Worm (Caenorhabditis elegans): ENCODE data around the gene josd-1.
"Not testable (repeated sequence)": the region's sequence is repeated elsewhere in the genome, so short reads cannot be mapped to it uniquely, and the experiment has no call there.

Gene josd-1

DNA sequence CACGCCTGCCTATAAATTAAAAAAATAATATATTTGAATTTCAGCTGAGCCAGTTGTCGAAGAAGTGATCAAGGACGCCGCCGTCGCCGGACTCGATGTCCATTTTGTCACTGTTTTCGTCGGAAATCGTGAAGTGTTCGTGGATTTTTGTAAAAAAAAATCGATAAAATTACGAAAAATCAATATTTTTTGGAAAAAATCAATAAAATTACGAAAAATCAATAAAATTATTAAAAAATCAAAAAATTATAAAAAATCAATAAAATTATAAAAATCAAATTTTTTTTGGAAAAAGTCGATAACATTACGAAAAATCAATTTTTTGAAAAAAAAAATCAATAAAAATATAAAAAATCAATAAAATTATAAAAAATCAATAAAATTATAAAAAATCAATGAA, 1.4 kb upstream of the josd-1 start:
- TF ChIP-seq nhr-179 (tag; optimal IDR thresholded peaks at IDR 0.05) = no peak
- no peak for TF ChIP-seq mes-4 (tag; optimal IDR thresholded peaks at IDR 0.05)
- no peak for TF ChIP-seq ceh-27 (GFP tag; optimal IDR thresholded peaks at IDR 0.05)
- TF ChIP-seq him-1 (tag; optimal IDR thresholded peaks at IDR 0.05) = no peak
- no peak for TF ChIP-seq dpff-1 (tag; optimal IDR thresholded peaks at IDR 0.05)
- no peak for TF ChIP-seq chd-7 (tag; optimal IDR thresholded peaks at IDR 0.05)
- no peak for TF ChIP-seq Y67H2A.10 (GFP tag; conservative IDR thresholded peaks at IDR 0.05)
- TF ChIP-seq cebp-1 (GFP tag; IDR thresholded peaks at IDR 0.05) = no peak
- no peak for TF ChIP-seq cebp-1 (tag; optimal IDR thresholded peaks at IDR 0.05)
- no peak for TF ChIP-seq madf-3 (GFP tag; IDR thresholded peaks at IDR 0.05)
- TF ChIP-seq ZK185.1 (tag; optimal IDR thresholded peaks at IDR 0.05; ENCODE audit: poor library complexity, severe bottlenecking) = no peak
- TF ChIP-seq C17E4.6 (GFP tag; IDR thresholded peaks at IDR 0.05) = no peak
- no peak for TF ChIP-seq tbp1 (GFP tag; optimal IDR thresholded peaks at IDR 0.05)
- TF ChIP-seq athp-1 (tag; optimal IDR thresholded peaks at IDR 0.05) = no peak
- TF ChIP-seq zim-3 (tag; optimal IDR thresholded peaks at IDR 0.05) = no peak

DNA sequence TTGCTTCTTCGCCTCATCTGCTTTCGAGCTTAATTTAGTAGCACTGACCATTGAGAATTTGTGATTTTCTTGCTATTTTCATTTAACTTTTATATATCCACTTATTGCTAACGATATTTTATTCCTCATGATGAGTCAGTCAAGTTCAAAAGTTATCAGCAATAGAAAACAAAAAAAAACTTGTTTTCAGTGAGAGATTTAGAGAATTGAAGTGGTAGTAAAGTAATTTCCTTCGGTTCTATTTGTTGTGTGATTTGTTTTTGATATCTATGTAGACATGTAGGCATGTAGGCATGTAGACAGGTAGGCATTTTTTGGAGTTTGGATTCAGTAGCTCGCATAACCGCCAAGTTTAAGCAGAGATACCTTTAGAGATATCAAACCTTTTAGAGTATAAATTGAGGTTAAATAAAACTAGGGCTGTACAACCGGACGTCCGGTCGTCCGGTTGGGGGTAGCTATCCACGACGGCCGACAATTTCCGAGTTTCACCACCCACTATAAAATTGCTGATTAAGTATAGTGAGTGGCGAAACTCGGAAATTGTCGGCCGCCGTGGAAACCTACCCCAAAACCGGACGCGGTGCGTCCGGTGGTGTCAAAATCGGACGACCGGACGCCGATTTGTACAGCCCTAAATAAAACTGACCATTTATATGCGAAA, 4.6 kb downstream of the josd-1 start, which contains the start of gene Y71H2AR.2:
TSS of gene Y71H2AR.2 (minus strand) at position 51 of the 664 bp plus-strand sequence.
- no peak for TF ChIP-seq snpc-4 (GFP tag; optimal IDR thresholded peaks at IDR 0.05)
- TF ChIP-seq snpc-4 (tag; optimal IDR thresholded peaks at IDR 0.05) = peak in 2 of 4 experiments; percentile 60 to 81
- no peak for TF ChIP-seq xnd-1 (tag; optimal IDR thresholded peaks at IDR 0.05)

DNA sequence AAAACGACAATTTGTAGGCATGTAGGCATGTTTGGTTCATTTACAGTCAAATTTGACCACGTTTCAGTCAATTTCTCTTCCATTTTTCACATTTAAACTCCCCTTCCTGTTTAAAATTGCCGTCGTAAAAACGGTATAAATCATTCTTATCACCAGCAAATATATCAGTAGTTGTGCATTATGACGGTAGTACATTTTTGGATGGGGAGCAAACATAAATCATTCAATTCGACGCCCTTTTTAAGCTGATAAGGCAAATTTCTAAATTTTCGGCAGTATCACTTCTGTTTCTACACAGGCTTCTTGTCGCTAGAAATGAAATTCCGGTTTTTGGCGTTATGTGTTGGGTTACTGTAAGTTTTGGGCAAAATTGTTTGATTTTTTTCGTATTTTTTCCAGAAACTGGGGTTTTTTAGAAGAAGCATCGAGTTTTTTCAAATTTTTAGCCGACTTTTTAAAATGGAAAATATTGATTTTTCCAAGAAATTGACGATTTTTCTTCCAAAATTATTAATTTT, 5.5 kb downstream of the josd-1 start, which contains the start of gene H34I24.2:
TSS of gene H34I24.2 (plus strand) at position 189 of the 518 bp plus-strand sequence.
- TF ChIP-seq nhr-80 (tag; optimal IDR thresholded peaks at IDR 0.05) (peak; percentile 55), ets-4 (GFP tag; optimal IDR thresholded peaks at IDR 0.05) (peak; percentile 1), F39B2.1 (GFP tag; IDR thresholded peaks at IDR 0.05) (no peak)

DNA sequence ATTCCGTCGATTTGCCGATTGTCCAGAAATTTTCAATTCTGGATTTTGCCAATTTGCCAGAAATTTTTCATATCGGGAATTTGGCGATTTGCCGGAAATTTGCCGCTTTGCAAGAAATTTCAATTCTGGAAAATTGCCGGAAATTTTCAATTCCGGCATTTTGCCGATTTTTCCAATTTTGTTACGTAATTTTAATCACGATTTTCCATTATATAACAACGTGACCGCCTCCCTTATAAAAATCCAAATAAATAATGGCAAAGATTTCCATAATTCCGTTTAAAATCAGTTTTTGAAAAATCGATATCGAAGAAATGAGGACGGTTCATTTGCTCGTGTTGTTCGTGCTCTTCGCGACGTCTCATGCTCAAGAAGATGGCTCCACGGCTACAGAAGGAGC, 10.3 kb downstream of the josd-1 start, which contains the start of gene H34I24.1:
TSS of gene H34I24.1 (plus strand) at position 301 of the 400 bp plus-strand sequence.
- not testable (repeated sequence) for TF ChIP-seq F57A8.1 (GFP tag; optimal IDR thresholded peaks at IDR 0.05); tbp1 (GFP tag; optimal IDR thresholded peaks at IDR 0.05); attf-3 (GFP tag; conservative IDR thresholded peaks at IDR 0.05)

DNA sequence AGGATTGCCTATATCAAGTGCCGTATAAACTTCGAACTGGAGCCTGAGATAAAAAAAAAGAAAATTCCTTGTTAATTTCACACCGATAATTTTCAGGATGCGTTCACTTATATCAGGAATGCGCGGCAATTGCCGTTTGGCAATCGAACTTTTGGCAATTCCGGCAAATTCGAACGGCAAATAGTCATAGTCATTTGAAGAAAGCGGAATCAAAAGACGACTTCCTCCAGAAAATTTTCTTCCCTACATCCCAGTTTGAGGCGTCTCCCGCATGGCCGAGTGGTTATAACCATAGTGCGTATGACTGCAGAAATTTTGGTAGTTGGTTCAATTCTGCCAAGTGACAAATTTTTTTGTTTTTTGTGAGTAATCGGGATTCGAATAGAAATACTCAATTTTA, 19.5 kb downstream of the josd-1 start, which contains the start of gene F56F11.4:
TSS of gene F56F11.4 (plus strand) at position 301 of the 400 bp plus-strand sequence.
- TF ChIP-seq rec-8 (tag; optimal IDR thresholded peaks at IDR 0.05) (no peak), nfyb-1 (GFP tag; IDR thresholded peaks at IDR 0.05) (no peak), hlh-26 (GFP tag; conservative IDR thresholded peaks at IDR 0.05) (no peak), mes-4 (tag; optimal IDR thresholded peaks at IDR 0.05) (no peak), rpc-1 (optimal IDR thresholded peaks at IDR 0.05) (no peak), rpc-1 (tag; optimal IDR thresholded peaks at IDR 0.05) (peak; percentile 14), ceh-100 (GFP tag; IDR thresholded peaks at IDR 0.05) (no peak), lin-54 (GFP tag; optimal IDR thresholded peaks at IDR 0.05) (no peak)
